Fruit fly (Drosophila melanogaster) whole organism, embryonic: ENCODE measurements around the gene eIF3i.

Experiments used
- Awh ChIP-seq: fragments of 200-800 bp; sonication (Bioruptor generic); IDR thresholded peaks from 2 replicates; pipeline ENCODE4, ENCODE4 v1.3.6; 2022; ENCODE audit warnings: missing biosample characterization, missing genetic modification characterization
- C15 ChIP-seq: fragments of 200-800 bp; sonication (Bioruptor generic); IDR thresholded peaks from 3 replicates; pipeline ENCODE4 v1.3.6; 2022; ENCODE audit warnings: missing biosample characterization, missing genetic modification characterization
- CG10209 ChIP-seq: fragments of 200-800 bp; sonication (Bioruptor generic); optimal IDR thresholded peaks from 3 replicates; lab custom pipeline; 2017; ENCODE audit warnings: missing biosample characterization, mild to moderate bottlenecking, missing genetic modification characterization, missing genetic modification reagents
- CG10267 ChIP-seq: fragments of 200-800 bp; sonication (Bioruptor generic); optimal IDR thresholded peaks from 2 replicates; lab custom pipeline; 2018; ENCODE audit warnings: missing biosample characterization, mild to moderate bottlenecking, missing genetic modification characterization, moderate library complexity
- CG10274 ChIP-seq: fragments of 200-800 bp; sonication (Bioruptor generic); optimal IDR thresholded peaks from 3 replicates; lab custom pipeline; 2017; ENCODE audit warnings: missing biosample characterization, mild to moderate bottlenecking, missing genetic modification characterization
- CG10462 ChIP-seq: fragments of 200-800 bp; sonication (Bioruptor generic); optimal IDR thresholded peaks from 2 replicates; lab custom pipeline; 2016; ENCODE audit warnings: missing biosample characterization, missing genetic modification characterization
- CG10565 ChIP-seq: fragments of 200-800 bp; sonication (Bioruptor generic); optimal IDR thresholded peaks from 3 replicates; lab custom pipeline; 2016; ENCODE audit warnings: missing biosample characterization, mild to moderate bottlenecking, missing genetic modification characterization
- CG11085 ChIP-seq: fragments of 200-800 bp; sonication (Bioruptor generic); IDR thresholded peaks from 2 replicates; pipeline ENCODE4 v1.3.6; 2022; ENCODE audit warnings: missing biosample characterization, missing genetic modification characterization
- CG11695 ChIP-seq: fragments of 200-800 bp; sonication (Bioruptor generic); IDR thresholded peaks from 3 replicates; pipeline ENCODE4 v1.3.6; 2022; ENCODE audit warnings: missing biosample characterization, missing genetic modification characterization
- CG12071 ChIP-seq: fragments of 200-800 bp; sonication (Bioruptor generic); optimal IDR thresholded peaks from 3 replicates; lab custom pipeline; 2018; ENCODE audit warnings: missing biosample characterization, mild to moderate bottlenecking, missing genetic modification characterization
- CG12219 ChIP-seq: fragments of 200-800 bp; sonication (Bioruptor generic); optimal IDR thresholded peaks from 3 replicates; lab custom pipeline; 2018; ENCODE audit warnings: missing biosample characterization, mild to moderate bottlenecking, missing genetic modification characterization
- CG14014 ChIP-seq: fragments of 200-800 bp; sonication (Bioruptor generic); IDR thresholded peaks from 2 replicates; pipeline ENCODE4 v1.3.6; 2022; ENCODE audit warnings: missing biosample characterization, missing genetic modification characterization
- CG14860 ChIP-seq: fragments of 200-800 bp; sonication (Bioruptor generic); IDR thresholded peaks from 3 replicates; pipeline ENCODE4 v1.3.6; 2022; ENCODE audit warnings: missing biosample characterization, missing genetic modification characterization; ENCODE audit not compliant: partially characterized antibody
- CG1647 ChIP-seq: fragments of 200-800 bp; sonication (Bioruptor generic); optimal IDR thresholded peaks from 3 replicates; lab custom pipeline; 2016; ENCODE audit warnings: missing biosample characterization, missing genetic modification characterization
- CG17612 ChIP-seq: fragments of 200-800 bp; sonication (Bioruptor generic); IDR thresholded peaks from 2 replicates; pipeline ENCODE4 v1.3.6; 2022; ENCODE audit warnings: missing biosample characterization, missing genetic modification characterization
- CG17829 ChIP-seq: fragments of 200-800 bp; optimal IDR thresholded peaks from 2 replicates; lab custom pipeline; 2019; ENCODE audit warnings: missing biosample characterization, mild to moderate bottlenecking, missing genetic modification characterization, moderate library complexity
- CG18011 ChIP-seq: fragments of 200-800 bp; sonication (Bioruptor generic); optimal IDR thresholded peaks from 2 replicates; lab custom pipeline; 2017; ENCODE audit warnings: missing biosample characterization, missing genetic modification characterization, mild to moderate bottlenecking, moderate library complexity, missing genotype
- CG1832 ChIP-seq: fragments of 200-800 bp; sonication (Bioruptor generic); optimal IDR thresholded peaks from 2 replicates; lab custom pipeline; 2017; ENCODE audit warnings: missing biosample characterization, mild to moderate bottlenecking, missing genetic modification characterization, inconsistent platforms
- CG2116 ChIP-seq: fragments of 200-800 bp; sonication (Bioruptor generic); optimal IDR thresholded peaks from 3 replicates; lab custom pipeline; 2018; ENCODE audit warnings: missing biosample characterization, mild to moderate bottlenecking, missing genetic modification characterization
- CG42726 ChIP-seq: fragments of 200-800 bp; sonication (Bioruptor generic); IDR thresholded peaks from 2 replicates; pipeline ENCODE4 v1.3.6; 2022; ENCODE audit warnings: missing biosample characterization, missing genetic modification characterization; ENCODE audit not compliant: partially characterized antibody
- CG5180 ChIP-seq: fragments of 200-800 bp; sonication (Bioruptor generic); optimal IDR thresholded peaks from 3 replicates; lab custom pipeline; 2017; ENCODE audit warnings: missing biosample characterization, missing genetic modification characterization, mild to moderate bottlenecking, moderate library complexity, missing genetic modification reagents
- CG7786 ChIP-seq: fragments of 200-800 bp; sonication (Bioruptor generic); optimal IDR thresholded peaks from 2 replicates; lab custom pipeline; 2016; ENCODE audit warnings: missing biosample characterization, missing genetic modification characterization
- CG7839 ChIP-seq: fragments of 200-800 bp; sonication (Bioruptor generic); optimal IDR thresholded peaks from 3 replicates; lab custom pipeline; 2018; ENCODE audit warnings: missing biosample characterization, mild to moderate bottlenecking, missing genetic modification characterization, moderate library complexity
- CG7963 ChIP-seq: fragments of 200-800 bp; sonication (Bioruptor generic); IDR thresholded peaks from 3 replicates; pipeline ENCODE4 v1.3.6; 2022; ENCODE audit warnings: missing biosample characterization, missing genetic modification characterization; ENCODE audit not compliant: partially characterized antibody
- CkIIα-i1 ChIP-seq: fragments of 200-800 bp; sonication (Bioruptor generic); IDR thresholded peaks from 2 replicates; pipeline ENCODE4 v1.3.6; 2022; ENCODE audit warnings: missing biosample characterization, missing genetic modification characterization
- Drgx ChIP-seq: fragments of 200-800 bp; sonication (Bioruptor generic); IDR thresholded peaks from 2 replicates; pipeline ENCODE4 v1.3.6; 2022; ENCODE audit warnings: missing biosample characterization, missing genetic modification characterization
- Ets97D ChIP-seq: fragments of 200-800 bp; sonication (Bioruptor generic); optimal IDR thresholded peaks from 3 replicates; lab custom pipeline; 2016; ENCODE audit warnings: missing biosample characterization, missing genetic modification characterization
- H15 ChIP-seq: fragments of 200-800 bp; sonication (Bioruptor generic); IDR thresholded peaks from 3 replicates; pipeline ENCODE4 v1.3.6; 2022; ENCODE audit warnings: missing biosample characterization, missing genetic modification characterization
- Hmx ChIP-seq: fragments of 200-800 bp; sonication (Bioruptor generic); optimal IDR thresholded peaks from 2 replicates; lab custom pipeline; 2016; ENCODE audit warnings: missing biosample characterization, missing genetic modification characterization
- Med ChIP-seq: fragments of 200-800 bp; sonication (Bioruptor generic); peaks from one replicate; lab custom pipeline; 2016; ENCODE audit warnings: missing biosample characterization, missing genetic modification characterization, mild to moderate bottlenecking, inconsistent platforms, moderate library complexity
- Rx ChIP-seq: fragments of 200-800 bp; sonication (Bioruptor generic); IDR thresholded peaks from 2 replicates; pipeline ENCODE4 v1.3.6; 2022; ENCODE audit warnings: missing biosample characterization, missing genetic modification characterization
- al ChIP-seq: fragments of 200-800 bp; sonication (Bioruptor generic); IDR thresholded peaks from 2 replicates; pipeline ENCODE4 v1.3.6; 2022; ENCODE audit warnings: missing biosample characterization, missing genetic modification characterization
- chinmo ChIP-seq: fragments of 200-800 bp; sonication (Bioruptor generic); IDR thresholded peaks from 4 replicates; pipeline ENCODE4 v1.3.6; 2022; ENCODE audit warnings: missing biosample characterization, missing genetic modification characterization; ENCODE audit not compliant: partially characterized antibody
- croc ChIP-seq: fragments of 200-800 bp; sonication (Bioruptor generic); conservative IDR thresholded peaks from 3 replicates; pipeline ENCODE4 v1.3.6; 2022; ENCODE audit warnings: missing biosample characterization, missing genetic modification characterization
- dati ChIP-seq: fragments of 200-800 bp; sonication (Bioruptor generic); IDR thresholded peaks from 2 replicates; pipeline ENCODE4 v1.3.6; 2022; ENCODE audit warnings: missing biosample characterization, missing genetic modification characterization
- dpn ChIP-seq, 2 experiments: fragments of 200-800 bp; sonication (Bioruptor generic); optimal IDR thresholded peaks; 3 replicates each; lab custom pipeline; 2016; ENCODE audit warnings: missing biosample characterization in 2 of 2, missing genetic modification characterization in 2 of 2
- dysf ChIP-seq: fragments of 200-800 bp; sonication (Bioruptor generic); IDR thresholded peaks from 3 replicates; pipeline ENCODE4 v1.3.6; 2022; ENCODE audit warnings: missing biosample characterization, missing genetic modification characterization
- grau ChIP-seq: fragments of 200-800 bp; optimal IDR thresholded peaks from 3 replicates; lab custom pipeline; 2019; ENCODE audit warnings: missing biosample characterization, mild to moderate bottlenecking, missing genetic modification characterization, moderate library complexity
- insv ChIP-seq, 2 experiments: fragments of 200-800 bp; sonication (Bioruptor generic); optimal IDR thresholded peaks; 3 replicates each; lab custom pipeline; 2016 to 2018; ENCODE audit warnings: missing biosample characterization in 2 of 2, missing genetic modification characterization in 2 of 2
- jigr1 ChIP-seq: fragments of 200-800 bp; sonication (Bioruptor generic); IDR thresholded peaks from 3 replicates; pipeline ENCODE4 v1.3.6; 2022; ENCODE audit warnings: missing biosample characterization, missing genetic modification characterization
- knrl ChIP-seq: fragments of 200-800 bp; sonication (Bioruptor generic); IDR thresholded peaks from 3 replicates; pipeline ENCODE4 v1.3.6; 2022; ENCODE audit warnings: missing biosample characterization, missing genetic modification characterization; ENCODE audit not compliant: partially characterized antibody
- lab ChIP-seq: fragments of 200-800 bp; sonication (Bioruptor generic); optimal IDR thresholded peaks from 3 replicates; lab custom pipeline; 2017; ENCODE audit warnings: missing biosample characterization, missing genetic modification characterization, mild to moderate bottlenecking, moderate library complexity, missing genetic modification reagents
- lmd ChIP-seq: fragments of 200-800 bp; sonication (Bioruptor generic); IDR thresholded peaks from 2 replicates; pipeline ENCODE4 v1.3.6; 2022; ENCODE audit warnings: missing biosample characterization, missing genetic modification characterization
- luna ChIP-seq: fragments of 200-800 bp; sonication (Bioruptor generic); optimal IDR thresholded peaks from 2 replicates; lab custom pipeline; 2016; ENCODE audit warnings: missing biosample characterization, missing genetic modification characterization
- mirr ChIP-seq: fragments of 200-800 bp; sonication (Bioruptor generic); optimal IDR thresholded peaks from 3 replicates; lab custom pipeline; 2018; ENCODE audit warnings: missing biosample characterization, mild to moderate bottlenecking, missing genetic modification characterization
- pum ChIP-seq: fragments of 200-800 bp; sonication (Bioruptor generic); optimal IDR thresholded peaks from 2 replicates; lab custom pipeline; 2016; ENCODE audit warnings: missing biosample characterization, missing genetic modification characterization
- pzg ChIP-seq: fragments of 200-800 bp; sonication (Bioruptor generic); optimal IDR thresholded peaks from 3 replicates; lab custom pipeline; 2018; ENCODE audit warnings: missing biosample characterization, mild to moderate bottlenecking, missing genetic modification characterization, moderate library complexity
- so ChIP-seq: fragments of 200-800 bp; sonication (Bioruptor generic); IDR thresholded peaks from 3 replicates; pipeline ENCODE4 v1.3.6; 2022; ENCODE audit warnings: missing biosample characterization, missing genetic modification characterization
- vvl ChIP-seq: fragments of 200-800 bp; sonication (Bioruptor generic); IDR thresholded peaks from 2 replicates; pipeline ENCODE4 v1.3.6; 2022; ENCODE audit warnings: missing biosample characterization, missing genetic modification characterization
- yki ChIP-seq: fragments of >200 bp; optimal IDR thresholded peaks from 3 replicates; lab custom pipeline; 2018

eIF3i gene

DNA sequence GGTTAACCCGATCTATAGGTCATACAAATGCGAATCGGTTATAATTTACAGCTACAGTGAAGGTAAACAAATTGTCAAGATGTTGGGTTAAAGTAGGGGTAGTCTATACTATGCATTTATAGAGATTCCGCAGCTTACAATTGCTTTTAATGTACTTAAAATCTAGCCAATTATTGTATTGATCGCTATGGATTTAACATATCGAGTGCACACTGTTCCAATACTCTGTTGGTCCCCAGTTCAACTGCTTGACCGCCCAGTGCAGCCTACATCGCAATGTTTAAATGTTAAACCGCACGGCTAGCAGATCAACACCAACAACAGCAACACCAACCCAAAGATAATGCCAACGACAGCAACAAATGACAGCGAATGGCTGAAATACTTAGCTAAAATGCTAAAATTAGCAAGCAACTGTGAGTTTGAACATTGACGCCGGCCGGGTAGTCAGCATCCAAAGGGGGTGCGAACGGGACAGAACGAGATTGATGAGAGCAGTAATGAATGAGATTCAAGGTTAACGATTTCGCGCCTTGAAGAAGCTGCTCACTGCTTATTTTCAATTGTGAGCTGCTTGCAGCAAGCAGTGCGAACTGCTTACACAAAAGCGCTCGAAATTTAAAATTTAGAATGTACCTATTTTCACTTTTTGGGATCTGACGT lies 33.5 kb upstream of the eIF3i start (continued):
- TF ChIP-seq dati: no peak
- TF ChIP-seq CG14860 (GFP tag; lab: Robert Waterston, UW): no peak
- peak; percentile 87 for TF ChIP-seq CG42726 (GFP tag; lab: Robert Waterston, UW)
- 0 out of 3 replicates have a peak, but pooled peaks have one; percentile 31 for TF ChIP-seq CG7963
- peak; percentile 48; the same call in 2 of the 3 replicates for TF ChIP-seq H15 (GFP tag; lab: Robert Waterston, UW)
- peak; percentile 8; the same call in 1 of the 2 replicates for TF ChIP-seq Awh (GFP tag; lab: Robert Waterston, UW)
- no peak; the same call in 2 of the 3 replicates for TF ChIP-seq so (GFP tag; lab: Robert Waterston, UW)
- peak; percentile 96 for TF ChIP-seq chinmo (GFP tag; lab: Robert Waterston, UW)
- peak; percentile 76 for TF ChIP-seq Rx (GFP tag; lab: Robert Waterston, UW)
- no peak for TF ChIP-seq CG10565 (GFP tag; lab: Kevin White, UChicago)
- peak; percentile 21 for TF ChIP-seq yki (lab: Kevin White, UChicago)
- TF ChIP-seq dpn (GFP tag; optimal IDR thresholded peaks at IDR 0.05; lab: Kevin White, UChicago): peak in 1 of 2 experiments; percentile 4
- peak; percentile 51 for TF ChIP-seq CG11085 (GFP tag; lab: Robert Waterston, UW)
- TF ChIP-seq CG18011 (GFP tag; lab: Kevin White, UChicago): no peak
- no peak for TF ChIP-seq mirr
- TF ChIP-seq CG11695 (GFP tag; lab: Robert Waterston, UW): peak; percentile 6; the same call in 1 of the 3 replicates
- no peak for TF ChIP-seq CG1647 (GFP tag; lab: Kevin White, UChicago)
- TF ChIP-seq Ets97D (GFP tag; lab: Kevin White, UChicago): no peak
- TF ChIP-seq jigr1: no peak; the same call in 2 of the 3 replicates
- no peak for TF ChIP-seq CG2116 (GFP tag; lab: Kevin White, UChicago)
- no peak for TF ChIP-seq lab (GFP tag; lab: Kevin White, UChicago)
- TF ChIP-seq CG17829: no peak
- no peak for TF ChIP-seq CG10267 (tag; lab: Kevin White, UChicago)
- no peak for TF ChIP-seq Hmx (GFP tag; lab: Kevin White, UChicago)
- TF ChIP-seq CG12071 (GFP tag; lab: Kevin White, UChicago): no peak
- TF ChIP-seq vvl: peak; percentile 6
- TF ChIP-seq pzg (GFP tag; lab: Kevin White, UChicago): peak; percentile 17
- TF ChIP-seq lmd (GFP tag; lab: Robert Waterston, UW): peak; percentile 20
- TF ChIP-seq CG12219 (GFP tag; lab: Kevin White, UChicago): no peak
- no peak for TF ChIP-seq insv (GFP tag; optimal IDR thresholded peaks at IDR 0.05; lab: Kevin White, UChicago)
- TF ChIP-seq al (GFP tag; lab: Robert Waterston, UW): 0 out of 2 replicates have a peak, but pooled peaks have one; percentile 25
- TF ChIP-seq grau (tag; lab: Kevin White, UChicago): peak; percentile 94
- no peak for TF ChIP-seq luna (GFP tag; lab: Kevin White, UChicago)
- TF ChIP-seq CG5180 (GFP tag; lab: Kevin White, UChicago): no peak
- TF ChIP-seq CG10274 (GFP tag; lab: Kevin White, UChicago): no peak
- peak; percentile 61 for TF ChIP-seq Drgx (GFP tag; lab: Robert Waterston, UW)
- TF ChIP-seq knrl (GFP tag; lab: Robert Waterston, UW): peak; percentile 63; the same call in 1 of the 3 replicates
- TF ChIP-seq Med (GFP tag; lab: Kevin White, UChicago): peak; percentile 69
- peak; percentile 50 for TF ChIP-seq CG1832 (GFP tag; lab: Kevin White, UChicago)
- peak; percentile 12; the same call in 2 of the 3 replicates for TF ChIP-seq croc
- TF ChIP-seq pum: no peak
- no peak for TF ChIP-seq CG7786 (GFP tag; lab: Kevin White, UChicago)
- TF ChIP-seq CG14014 (GFP tag; lab: Robert Waterston, UW): peak; percentile 52
- TF ChIP-seq CG7839 (tag; lab: Kevin White, UChicago): no peak
- TF ChIP-seq C15 (GFP tag; lab: Robert Waterston, UW): no peak
- peak; percentile 11; the same call in 2 of the 3 replicates for TF ChIP-seq dysf
- TF ChIP-seq CG10209 (GFP tag; lab: Kevin White, UChicago): no peak
- no peak for TF ChIP-seq CkIIα-i1
- TF ChIP-seq CG17612 (GFP tag; lab: Robert Waterston, UW): peak; percentile 44
- no peak for TF ChIP-seq CG10462 (GFP tag; lab: Kevin White, UChicago)
